Fruit fly (Drosophila melanogaster): ENCODE results near the gene CG40485.

Gene CG40485

DNA sequence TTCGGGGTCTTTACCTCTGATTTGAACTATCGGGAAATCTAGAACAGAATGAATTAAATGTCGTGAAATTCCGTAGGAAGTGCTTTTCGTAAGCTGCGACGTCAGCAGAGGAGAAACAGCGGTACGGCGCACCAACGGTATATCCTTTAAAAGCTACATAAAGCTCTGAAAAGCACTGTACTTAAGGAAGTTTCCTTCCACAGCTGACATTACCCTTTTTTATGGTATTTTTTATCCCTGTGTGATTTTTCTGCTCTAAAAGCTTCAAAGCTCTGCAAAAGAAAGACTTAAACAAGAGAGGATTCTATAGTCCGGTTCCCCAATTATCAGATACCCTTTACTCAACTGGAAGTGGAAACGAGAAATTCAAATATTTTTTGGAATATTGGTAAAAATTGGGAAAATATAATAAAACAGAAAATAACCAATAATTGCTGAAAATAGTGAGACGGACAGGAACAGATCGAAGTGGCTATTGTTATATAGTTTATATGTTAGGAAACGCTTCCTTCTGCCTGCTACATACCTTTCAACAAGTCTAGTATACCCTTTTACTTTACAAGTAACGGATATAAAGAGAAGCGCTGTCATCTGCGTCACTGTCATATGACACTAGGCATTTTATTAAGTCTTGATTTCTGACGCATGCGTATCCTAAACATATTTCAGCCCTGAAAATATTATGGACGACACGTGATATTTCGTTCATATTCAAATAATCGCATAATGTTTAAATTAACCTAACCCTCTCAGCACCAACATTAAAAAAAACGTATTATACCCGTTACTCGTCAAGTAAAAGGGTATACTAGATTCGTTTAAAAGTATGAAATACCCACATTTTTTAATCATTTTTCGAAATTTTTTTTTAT, 42.7 kb upstream of the CG40485 start, which contains the start of the genes stnA and stnB:
Gene stnA (minus strand): TSS at position 51 of the 872 bp plus-strand sequence.
Gene stnB (minus strand): TSS at position 51 of the 872 bp plus-strand sequence.
- TF ChIP-seq CG14711 (tag; optimal IDR thresholded peaks at IDR 0.05) (no peak), toe (GFP tag; optimal IDR thresholded peaks at IDR 0.05) (peak; percentile 1), CG5204 (GFP tag; optimal IDR thresholded peaks at IDR 0.05) (peak; percentile 28), CG1620 (GFP tag; optimal IDR thresholded peaks at IDR 0.05) (no peak), CG7101 (tag; optimal IDR thresholded peaks at IDR 0.05) (peak; percentile 35), bab1 (GFP tag; optimal IDR thresholded peaks at IDR 0.05) (no peak), CG7045 (GFP tag; optimal IDR thresholded peaks at IDR 0.05) (no peak)

DNA sequence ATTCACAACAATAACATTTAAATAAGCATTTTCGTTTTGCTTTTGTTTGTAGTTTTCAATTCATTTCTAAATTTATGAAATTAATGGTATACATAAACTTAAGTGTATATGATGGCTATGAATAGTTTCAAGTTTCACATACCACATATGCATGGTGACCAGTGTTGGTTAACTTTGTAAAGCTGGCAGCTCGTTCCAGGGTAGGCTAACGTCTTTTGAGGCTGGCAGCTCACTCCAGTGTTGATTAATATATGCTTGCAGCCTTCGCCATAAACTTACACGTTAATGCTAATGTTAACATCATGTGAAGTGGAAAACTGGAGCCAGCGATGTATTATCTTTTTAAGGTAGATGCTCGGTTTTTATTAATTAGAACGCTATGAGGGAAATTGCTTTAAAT, 19.3 kb upstream of the CG40485 start:
- TF ChIP-seq CG33017 (tag; optimal IDR thresholded peaks at IDR 0.05) (no peak), CG12768 (GFP tag; optimal IDR thresholded peaks at IDR 0.05) (no peak)

DNA sequence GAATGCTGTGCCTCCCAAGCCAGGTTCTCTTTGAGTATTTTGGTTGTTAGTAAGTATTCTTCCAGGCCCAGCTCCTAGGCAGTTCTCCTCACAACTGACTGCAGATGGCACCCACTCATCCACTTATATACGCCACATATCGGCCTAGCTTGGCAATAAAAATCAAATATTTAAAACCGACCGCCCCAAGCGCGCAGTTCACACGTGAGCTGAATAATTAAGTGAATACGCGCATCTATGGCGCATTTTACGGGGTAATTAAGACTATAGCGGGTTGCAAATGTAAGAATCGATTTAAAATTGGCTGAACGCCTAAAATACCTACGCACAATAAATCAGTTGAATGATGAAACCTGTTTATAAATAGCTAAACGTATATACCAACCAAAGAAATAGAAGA, 2.2 kb downstream of the CG40485 start, which contains the start of gene CG40486:
Gene CG40486 (minus strand): TSS at position 101 of the 400 bp plus-strand sequence.
- no peak for TF ChIP-seq tj (GFP tag; optimal IDR thresholded peaks at IDR 0.05)
- TF ChIP-seq bab1 (GFP tag; optimal IDR thresholded peaks at IDR 0.05) = no peak
- TF ChIP-seq cnc (optimal IDR thresholded peaks at IDR 0.05) = no peak

DNA sequence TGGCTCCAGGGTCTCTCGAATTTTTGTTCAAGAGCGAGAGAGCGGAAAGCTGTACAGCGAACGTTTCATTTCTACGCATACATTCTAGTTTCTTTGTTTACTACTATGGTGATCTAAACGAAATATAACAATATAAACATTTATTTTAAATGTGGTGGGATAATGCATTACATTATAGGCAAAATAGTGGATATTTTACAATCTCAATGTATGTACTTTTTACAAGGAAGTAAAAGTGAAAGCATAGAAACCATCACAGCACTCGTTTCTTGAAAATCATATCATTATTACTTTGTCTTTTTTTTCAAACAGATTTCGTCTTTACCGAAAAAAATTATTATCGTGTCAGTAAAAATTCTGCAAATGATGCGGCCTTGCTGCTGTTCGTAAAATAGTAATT, 17.1 kb downstream of the CG40485 start, which contains the start of gene Cnep1r1:
Gene Cnep1r1 (plus strand): TSS at position 301 of the 400 bp plus-strand sequence.
- no peak for TF ChIP-seq CG7101 (tag; optimal IDR thresholded peaks at IDR 0.05)
- TF ChIP-seq toe (GFP tag; optimal IDR thresholded peaks at IDR 0.05) = no peak
- TF ChIP-seq cic (GFP tag; optimal IDR thresholded peaks at IDR 0.05) = no peak
- TF ChIP-seq tj (GFP tag; optimal IDR thresholded peaks at IDR 0.05) = no peak
- no peak for TF ChIP-seq Mnt (GFP tag; optimal IDR thresholded peaks at IDR 0.05)
- TF ChIP-seq CG7045 (GFP tag; optimal IDR thresholded peaks at IDR 0.05) = no peak
- no peak for TF ChIP-seq Clk (GFP tag; optimal IDR thresholded peaks at IDR 0.05)
- TF ChIP-seq CG1620 (GFP tag; optimal IDR thresholded peaks at IDR 0.05) = no peak
- TF ChIP-seq CG14711 (tag; optimal IDR thresholded peaks at IDR 0.05) = no peak
- no peak for TF ChIP-seq CG11617 (GFP tag; optimal IDR thresholded peaks at IDR 0.05)
- TF ChIP-seq kay (GFP tag; ENCODE audit: borderline replicate concordance) = no peak
- no peak for TF ChIP-seq bab1 (GFP tag; optimal IDR thresholded peaks at IDR 0.05)
- TF ChIP-seq ovo (GFP tag; optimal IDR thresholded peaks at IDR 0.05) = no peak

DNA sequence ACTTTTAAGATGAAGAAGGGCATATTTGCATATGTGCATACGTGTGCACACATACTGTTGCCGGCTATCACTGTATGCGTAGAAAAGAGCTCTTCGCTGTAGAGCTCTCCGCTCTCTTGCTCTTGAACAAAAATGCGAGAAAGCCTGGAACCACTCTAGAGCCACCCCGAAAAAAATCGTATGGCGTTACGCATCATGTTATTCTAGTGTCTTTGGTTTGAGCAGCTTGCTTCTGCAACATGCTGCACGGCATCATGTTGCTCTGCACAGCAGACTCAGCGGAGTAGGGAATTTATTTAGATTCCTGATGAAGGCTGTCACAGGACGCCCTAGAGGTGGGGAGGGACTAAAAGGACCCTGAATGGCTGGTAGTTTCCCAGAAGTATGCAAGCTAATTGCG, 44.3 kb downstream of the CG40485 start:
- no peak for TF ChIP-seq tj (GFP tag; optimal IDR thresholded peaks at IDR 0.05)
- no peak for TF ChIP-seq Crg-1 (GFP tag; optimal IDR thresholded peaks at IDR 0.05)
- TF ChIP-seq bab1 (GFP tag; optimal IDR thresholded peaks at IDR 0.05) = no peak
- TF ChIP-seq CG7101 (tag; optimal IDR thresholded peaks at IDR 0.05) = no peak
- no peak for TF ChIP-seq kay (GFP tag; ENCODE audit: borderline replicate concordance)
- no peak for TF ChIP-seq CG1620 (GFP tag; optimal IDR thresholded peaks at IDR 0.05)
- no peak for TF ChIP-seq Mnt (GFP tag; optimal IDR thresholded peaks at IDR 0.05)
- no peak for TF ChIP-seq cic (GFP tag; optimal IDR thresholded peaks at IDR 0.05)
- no peak for TF ChIP-seq CG11617 (GFP tag; optimal IDR thresholded peaks at IDR 0.05)
- TF ChIP-seq CG14711 (tag; optimal IDR thresholded peaks at IDR 0.05) = no peak
- TF ChIP-seq ovo (GFP tag; optimal IDR thresholded peaks at IDR 0.05) = no peak
- no peak for TF ChIP-seq toe (GFP tag; optimal IDR thresholded peaks at IDR 0.05)
- TF ChIP-seq CG33017 (tag; optimal IDR thresholded peaks at IDR 0.05) = no peak
- TF ChIP-seq CG12768 (GFP tag; optimal IDR thresholded peaks at IDR 0.05) = no peak
- no peak for TF ChIP-seq Hr96 (GFP tag; optimal IDR thresholded peaks at IDR 0.05)
- no peak for TF ChIP-seq cnc (optimal IDR thresholded peaks at IDR 0.05)
- TF ChIP-seq CG5204 (GFP tag; optimal IDR thresholded peaks at IDR 0.05) = no peak

All from whole organism, adult.